Worm (Caenorhabditis elegans) whole organism, L2 larva: ENCODE data around the gene K11H12.4.

Experiments
- C34F6.9 ChIP-seq: fragments of 150-350 bp; optimal IDR thresholded peaks from 2 replicates; lab custom pipeline; 2014; ENCODE audit warnings: missing biosample characterization, missing genetic modification characterization
- F13H6.1 ChIP-seq: sonication (generic microtip); optimal IDR thresholded peaks from 2 replicates; lab custom pipeline; 2016; ENCODE audit warnings: missing genetic modification characterization, missing compliant biosample characterization
- R02D3.7 ChIP-seq: fragments of 150-350 bp; optimal IDR thresholded peaks from 2 replicates; lab custom pipeline; 2014; ENCODE audit warnings: missing biosample characterization, missing genetic modification characterization
- Y55F3AM.14 ChIP-seq: fragments of 200-800 bp; sonication (Bioruptor generic); optimal IDR thresholded peaks from 2 replicates; lab custom pipeline; 2018; ENCODE audit warnings: mild to moderate bottlenecking, missing genetic modification characterization, missing compliant biosample characterization
- ZK546.5 ChIP-seq: sonication (generic microtip); optimal IDR thresholded peaks from 2 replicates; lab custom pipeline; 2017; ENCODE audit warnings: missing biosample characterization, missing genetic modification characterization
- alr-1 ChIP-seq: fragments of 150-350 bp; optimal IDR thresholded peaks from 2 replicates; lab custom pipeline; 2014; ENCODE audit warnings: missing biosample characterization, missing genetic modification characterization
- aly-2 ChIP-seq: fragments of 150-350 bp; optimal IDR thresholded peaks from 2 replicates; lab custom pipeline; 2014; ENCODE audit warnings: missing biosample characterization, missing genetic modification characterization
- ama-1 ChIP-seq: fragments of 150-350 bp; optimal IDR thresholded peaks from 2 replicates; lab custom pipeline; 2018; ENCODE audit warnings: inconsistent platforms
- blmp-1 ChIP-seq: sonication (generic microtip); optimal IDR thresholded peaks from 2 replicates; lab custom pipeline; 2017; ENCODE audit warnings: missing genetic modification characterization, mild to moderate bottlenecking, missing compliant biosample characterization, antibody characterized with exemption, moderate library complexity; ENCODE audit not compliant: insufficient read depth
- ceh-16 ChIP-seq: fragments of 150-350 bp; optimal IDR thresholded peaks from 2 replicates; lab custom pipeline; 2014; ENCODE audit warnings: missing biosample characterization, missing genetic modification characterization
- ceh-82 ChIP-seq: fragments of 150-350 bp; optimal IDR thresholded peaks from 2 replicates; lab custom pipeline; 2014; ENCODE audit warnings: missing biosample characterization, missing genetic modification characterization
- crh-2 ChIP-seq: sonication (generic microtip); optimal IDR thresholded peaks from 2 replicates; lab custom pipeline; 2017; ENCODE audit warnings: missing biosample characterization, missing genetic modification characterization
- dmd-4 ChIP-seq: sonication (generic microtip); optimal IDR thresholded peaks from 2 replicates; lab custom pipeline; 2017; ENCODE audit warnings: missing biosample characterization, missing genetic modification characterization
- egl-27 ChIP-seq: sonication (generic microtip); optimal IDR thresholded peaks from 3 replicates; lab custom pipeline; 2017; ENCODE audit warnings: missing biosample characterization, missing genetic modification reagents, missing genetic modification characterization
- elt-1 ChIP-seq: fragments of 150-350 bp; optimal IDR thresholded peaks from 2 replicates; lab custom pipeline; 2014; ENCODE audit warnings: missing biosample characterization, missing genetic modification characterization
- elt-3 ChIP-seq: sonication (generic microtip); optimal IDR thresholded peaks from 2 replicates; lab custom pipeline; 2017; ENCODE audit warnings: missing biosample characterization, missing genetic modification characterization
- fos-1 ChIP-seq: fragments of 150-350 bp; optimal IDR thresholded peaks from 2 replicates; lab custom pipeline; 2014; ENCODE audit warnings: missing biosample characterization, missing genetic modification characterization
- gmeb-1 ChIP-seq: fragments of 150-350 bp; optimal IDR thresholded peaks from 2 replicates; lab custom pipeline; 2014; ENCODE audit warnings: missing biosample characterization, missing genetic modification characterization
- lin-11 ChIP-seq: fragments of 150-350 bp; sonication (generic microtip); optimal IDR thresholded peaks from 2 replicates; lab custom pipeline; 2014; ENCODE audit warnings: missing biosample characterization, missing genetic modification characterization, inconsistent platforms, mixed read lengths
- lin-13 ChIP-seq: fragments of 150-350 bp; optimal IDR thresholded peaks from 2 replicates; lab custom pipeline; 2014; ENCODE audit warnings: missing biosample characterization, missing genetic modification reagents, missing genetic modification characterization
- lin-39 ChIP-seq: fragments of 150-350 bp; optimal IDR thresholded peaks from 2 replicates; lab custom pipeline; 2014; ENCODE audit warnings: missing biosample characterization, missing genetic modification reagents, missing genetic modification characterization
- lsy-2 ChIP-seq, 2 experiments: fragments of 150-350 bp in 1 of 2; sonication (generic microtip) in 1 of 2; optimal IDR thresholded peaks; 2 replicates each; lab custom pipeline; 2014 to 2017; ENCODE audit warnings: missing biosample characterization in 2 of 2, missing genetic modification characterization in 2 of 2
- mab-5 ChIP-seq: fragments of 150-350 bp; optimal IDR thresholded peaks from 2 replicates; lab custom pipeline; 2014; ENCODE audit warnings: missing biosample characterization, missing genetic modification characterization
- mbf-1 ChIP-seq: sonication (generic microtip); optimal IDR thresholded peaks from 2 replicates; lab custom pipeline; 2017; ENCODE audit warnings: missing biosample characterization, missing genetic modification characterization
- mdl-1 ChIP-seq, 2 experiments: fragments of 150-350 bp in 1 of 2; sonication (generic microtip) in 1 of 2; optimal IDR thresholded peaks; 2 replicates each; lab custom pipeline; 2017; ENCODE audit warnings: missing biosample characterization in 2 of 2, missing genetic modification characterization in 2 of 2
- nhr-11 ChIP-seq: fragments of 150-350 bp; optimal IDR thresholded peaks from 2 replicates; lab custom pipeline; 2014; ENCODE audit warnings: missing biosample characterization, missing genetic modification characterization
- nhr-12 ChIP-seq: fragments of 150-350 bp; optimal IDR thresholded peaks from 2 replicates; lab custom pipeline; 2014; ENCODE audit warnings: missing biosample characterization, missing genetic modification characterization
- nhr-129 ChIP-seq: fragments of 150-350 bp; optimal IDR thresholded peaks from 2 replicates; lab custom pipeline; 2014; ENCODE audit warnings: missing biosample characterization, missing genetic modification characterization
- nhr-21 ChIP-seq: fragments of 150-350 bp; optimal IDR thresholded peaks from 2 replicates; lab custom pipeline; 2014; ENCODE audit warnings: missing biosample characterization, missing genetic modification characterization
- nhr-23 ChIP-seq: fragments of 150-350 bp; optimal IDR thresholded peaks from 2 replicates; lab custom pipeline; 2014; ENCODE audit warnings: missing biosample characterization, missing genetic modification reagents, missing genetic modification characterization
- nhr-237 ChIP-seq: fragments of 150-350 bp; optimal IDR thresholded peaks from 2 replicates; lab custom pipeline; 2014; ENCODE audit warnings: missing biosample characterization, missing genetic modification characterization
- nhr-25 ChIP-seq: fragments of 150-350 bp; sonication (generic microtip); optimal IDR thresholded peaks from 3 replicates; lab custom pipeline; 2014; ENCODE audit warnings: missing biosample characterization, missing genetic modification characterization
- nhr-6 ChIP-seq: fragments of 150-350 bp; optimal IDR thresholded peaks from 2 replicates; lab custom pipeline; 2014; ENCODE audit warnings: missing biosample characterization, missing genetic modification characterization
- nhr-77 ChIP-seq: fragments of 150-350 bp; optimal IDR thresholded peaks from 2 replicates; lab custom pipeline; 2014; ENCODE audit warnings: missing biosample characterization, missing genetic modification characterization
- peb-1 ChIP-seq: fragments of 150-350 bp; optimal IDR thresholded peaks from 2 replicates; lab custom pipeline; 2014; ENCODE audit warnings: missing biosample characterization, missing genetic modification characterization
- sem-4 ChIP-seq: fragments of 150-350 bp; optimal IDR thresholded peaks from 2 replicates; lab custom pipeline; 2014; ENCODE audit warnings: missing biosample characterization, missing genetic modification reagents, missing genetic modification characterization
- sma-3 ChIP-seq: sonication (generic microtip); optimal IDR thresholded peaks from 2 replicates; lab custom pipeline; 2016; ENCODE audit warnings: missing genetic modification reagents, missing genetic modification characterization, missing compliant biosample characterization
- sma-9 ChIP-seq, 2 experiments: fragments of 150-350 bp in 1 of 2; sonication (generic microtip) in 1 of 2; optimal IDR thresholded peaks; 2 replicates each; lab custom pipeline; 2014 to 2016; ENCODE audit warnings: missing genetic modification characterization in 2 of 2, mild to moderate bottlenecking in 1 of 2, missing biosample characterization in 1 of 2, missing compliant biosample characterization in 1 of 2, missing genetic modification reagents in 1 of 2, moderate library complexity in 1 of 2
- snpc-4 ChIP-seq: fragments of 150-350 bp; optimal IDR thresholded peaks from 2 replicates; lab custom pipeline; 2014; ENCODE audit warnings: missing biosample characterization, missing genetic modification characterization
- unc-39 ChIP-seq: fragments of 150-350 bp; optimal IDR thresholded peaks from 2 replicates; lab custom pipeline; 2014; ENCODE audit warnings: missing biosample characterization, missing genetic modification characterization
- unc-55 ChIP-seq: fragments of 150-350 bp; sonication (generic microtip); optimal IDR thresholded peaks from 3 replicates; lab custom pipeline; 2014; ENCODE audit warnings: missing biosample characterization, missing genetic modification reagents, missing genetic modification characterization
- unc-62 ChIP-seq: fragments of 150-350 bp; optimal IDR thresholded peaks from 2 replicates; lab custom pipeline; 2014; ENCODE audit warnings: missing biosample characterization, missing genetic modification reagents, missing genetic modification characterization
- zag-1 ChIP-seq: fragments of 150-350 bp; optimal IDR thresholded peaks from 2 replicates; lab custom pipeline; 2014; ENCODE audit warnings: missing biosample characterization, missing genetic modification characterization
- ztf-1 ChIP-seq: fragments of 200-800 bp; sonication (Bioruptor generic); conservative IDR thresholded peaks from 2 replicates; pipeline ENCODE4 v1.3.6; 2022; ENCODE audit warnings: missing genetic modification characterization, missing compliant biosample characterization
- ztf-11 ChIP-seq: sonication (generic microtip); optimal IDR thresholded peaks from 2 replicates; lab custom pipeline; 2017; ENCODE audit warnings: missing biosample characterization, missing genetic modification characterization
- ztf-4 ChIP-seq: fragments of 150-350 bp; optimal IDR thresholded peaks from 2 replicates; lab custom pipeline; 2014; ENCODE audit warnings: missing biosample characterization, missing genetic modification characterization

Gene K11H12.4

DNA sequence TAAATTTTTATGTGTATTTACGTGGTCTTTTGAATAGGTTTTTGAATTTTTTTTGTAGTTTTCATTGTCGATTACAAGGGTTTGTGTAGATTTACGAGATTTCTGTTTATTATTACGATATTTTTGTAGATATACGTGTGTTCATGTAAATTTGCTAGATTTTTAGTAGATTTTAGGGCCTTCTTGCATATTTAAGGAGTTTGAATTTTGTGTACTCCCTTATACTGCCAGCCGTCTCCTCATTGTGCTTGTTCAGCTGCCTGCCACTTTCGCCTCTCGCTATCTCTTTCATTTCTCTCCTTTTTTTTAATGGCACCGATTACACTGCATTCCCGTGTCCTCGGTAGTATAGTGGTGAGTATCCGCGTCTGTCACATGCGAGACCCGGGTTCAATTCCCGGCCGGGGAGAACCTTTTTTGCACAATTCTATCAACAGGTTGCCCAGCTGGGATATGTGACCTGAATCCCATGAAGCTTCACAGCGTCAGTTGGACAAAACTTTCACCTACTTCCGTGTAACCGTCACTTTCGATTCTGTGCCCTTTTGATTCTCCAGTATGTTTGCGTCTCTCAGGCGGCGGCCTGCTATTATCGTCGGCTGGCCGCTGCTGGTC lies 7.2 kb upstream of the K11H12.4 start:
- TF ChIP-seq snpc-4 (no peak), lin-13 (no peak), nhr-129 (tag; lab: Kevin White, UChicago) (peak; percentile 79), blmp-1 (tag; lab: Kevin White, UChicago) (peak; percentile 87), dmd-4 (no peak), sma-3 (GFP tag; lab: Kevin White, UChicago) (peak; percentile 51), nhr-77 (peak; percentile 28), Y55F3AM.14 (GFP tag; lab: Kevin White, UChicago) (peak; percentile 65), sem-4 (tag; lab: Kevin White, UChicago) (peak; percentile 4), mbf-1 (tag; lab: Kevin White, UChicago) (no peak), ztf-11 (tag; lab: Kevin White, UChicago) (no peak), ama-1 (lab: Kevin White, UChicago) (no peak), mab-5 (tag; lab: Kevin White, UChicago) (no peak), egl-27 (tag; lab: Kevin White, UChicago) (no peak), unc-62 (GFP tag; lab: Kevin White, UChicago) (no peak), crh-2 (tag; lab: Kevin White, UChicago) (peak; percentile 44), mdl-1 (tag; optimal IDR thresholded peaks at IDR 0.05; lab: Kevin White, UChicago) (peak; percentile 12 to 15), nhr-23 (tag; lab: Kevin White, UChicago) (no peak), gmeb-1 (tag; lab: Kevin White, UChicago) (peak; percentile 69), ceh-16 (tag; lab: Kevin White, UChicago) (no peak), R02D3.7 (tag; lab: Kevin White, UChicago) (no peak), aly-2 (tag; lab: Kevin White, UChicago) (no peak), C34F6.9 (tag; lab: Kevin White, UChicago) (peak; percentile 50), nhr-237 (tag; lab: Kevin White, UChicago) (no peak), peb-1 (tag; lab: Kevin White, UChicago) (no peak), fos-1 (tag; lab: Kevin White, UChicago) (peak; percentile 60), nhr-6 (tag; lab: Kevin White, UChicago) (peak; percentile 8), lsy-2 (tag; optimal IDR thresholded peaks at IDR 0.05; lab: Kevin White, UChicago) (peak in 1 of 2 experiments; percentile 36), unc-39 (tag; lab: Kevin White, UChicago) (no peak), elt-1 (no peak), F13H6.1 (tag; lab: Kevin White, UChicago) (peak; percentile 58), sma-9 (GFP tag; optimal IDR thresholded peaks at IDR 0.05; lab: Kevin White, UChicago) (peak; percentile 58), sma-9 (tag; optimal IDR thresholded peaks at IDR 0.05; lab: Kevin White, UChicago) (no peak), nhr-21 (tag; lab: Kevin White, UChicago) (peak; percentile 81), alr-1 (no peak), ZK546.5 (tag; lab: Kevin White, UChicago) (no peak), nhr-25 (tag; lab: Kevin White, UChicago) (no peak), lin-11 (peak; percentile 20), nhr-11 (tag; lab: Kevin White, UChicago) (peak; percentile 23), lin-39 (tag; lab: Kevin White, UChicago) (no peak), nhr-12 (tag; lab: Kevin White, UChicago) (no peak), ztf-4 (tag; lab: Kevin White, UChicago) (no peak), ztf-1 (GFP tag; lab: Robert Waterston, UW) (no peak), unc-55 (GFP tag; lab: Kevin White, UChicago) (peak; percentile 63), zag-1 (no peak), ceh-82 (tag; lab: Kevin White, UChicago) (no peak), elt-3 (no peak)
- TF ChIP-seq, all 48 proteins: peak for 19
